Worm (Caenorhabditis elegans): ENCODE measurements around the gene fil-2.

- TF ChIP-seq daf-12 (tag; optimal IDR thresholded peaks at IDR 0.05): no peak
- no peak for TF ChIP-seq nhr-237 (tag; optimal IDR thresholded peaks at IDR 0.05)
- no peak for TF ChIP-seq elt-3 (tag; optimal IDR thresholded peaks at IDR 0.05)
- TF ChIP-seq jun-1 (tag; optimal IDR thresholded peaks at IDR 0.05): no peak
- TF ChIP-seq unc-62 (GFP tag; optimal IDR thresholded peaks at IDR 0.05): no peak
- TF ChIP-seq ceh-9 (tag; optimal IDR thresholded peaks at IDR 0.05): no peak
- TF ChIP-seq fkh-10 (GFP tag; optimal IDR thresholded peaks at IDR 0.05): no peak
- TF ChIP-seq lin-15B (tag; optimal IDR thresholded peaks at IDR 0.05): no peak
- TF ChIP-seq nhr-76 (tag; optimal IDR thresholded peaks at IDR 0.05): no peak
- TF ChIP-seq aly-2 (tag; optimal IDR thresholded peaks at IDR 0.05): no peak
- no peak for TF ChIP-seq ztf-4 (tag; optimal IDR thresholded peaks at IDR 0.05)
These were observed 46.9 kb upstream of the fil-2 start for ce11 chrV:6231902-6232340.
